Worm (Caenorhabditis elegans) whole organism, L2 larva: Measurements from ENCODE around the gene D2096.12.

Experiments used
- ceh-16 ChIP-seq: fragments of 150-350 bp; optimal IDR thresholded peaks from 2 replicates; lab custom pipeline; 2014; ENCODE audit warnings: missing biosample characterization, missing genetic modification characterization
- egl-27 ChIP-seq: sonication (generic microtip); optimal IDR thresholded peaks from 3 replicates; lab custom pipeline; 2017; ENCODE audit warnings: missing biosample characterization, missing genetic modification reagents, missing genetic modification characterization
- elt-3 ChIP-seq: sonication (generic microtip); optimal IDR thresholded peaks from 2 replicates; lab custom pipeline; 2017; ENCODE audit warnings: missing biosample characterization, missing genetic modification characterization
- nhr-12 ChIP-seq: fragments of 150-350 bp; optimal IDR thresholded peaks from 2 replicates; lab custom pipeline; 2014; ENCODE audit warnings: missing biosample characterization, missing genetic modification characterization
- unc-39 ChIP-seq: fragments of 150-350 bp; optimal IDR thresholded peaks from 2 replicates; lab custom pipeline; 2014; ENCODE audit warnings: missing biosample characterization, missing genetic modification characterization

ce11 chrIV:8382695-8383094, 19.4 kb downstream of the D2096.12 start, which contains the start of gene D2096.9:
- TF ChIP-seq nhr-12 (tag; lab: Kevin White, UChicago) = no peak
- TF ChIP-seq elt-3 (tag; lab: Kevin White, UChicago) = no peak
- no peak for TF ChIP-seq unc-39 (tag; lab: Kevin White, UChicago)
- TF ChIP-seq ceh-16 (tag; lab: Kevin White, UChicago) = no peak
- no peak for TF ChIP-seq egl-27
